Fruit fly (Drosophila melanogaster) whole organism, embryonic: ENCODE results near the gene CG43389.

Source experiments
- Adf1 ChIP-seq: fragments of 200-800 bp; sonication (Bioruptor generic); IDR thresholded peaks from 2 replicates; pipeline ENCODE4 v1.3.6; 2022; ENCODE audit warnings: missing biosample characterization, missing genetic modification characterization
- Awh ChIP-seq: fragments of 200-800 bp; sonication (Bioruptor generic); IDR thresholded peaks from 2 replicates; pipeline ENCODE4, ENCODE4 v1.3.6; 2022; ENCODE audit warnings: missing biosample characterization, missing genetic modification characterization
- CG10565 ChIP-seq: fragments of 200-800 bp; sonication (Bioruptor generic); optimal IDR thresholded peaks from 3 replicates; lab custom pipeline; 2016; ENCODE audit warnings: missing biosample characterization, mild to moderate bottlenecking, missing genetic modification characterization
- CG12071 ChIP-seq: fragments of 200-800 bp; sonication (Bioruptor generic); optimal IDR thresholded peaks from 3 replicates; lab custom pipeline; 2018; ENCODE audit warnings: missing biosample characterization, mild to moderate bottlenecking, missing genetic modification characterization
- CG14860 ChIP-seq: fragments of 200-800 bp; sonication (Bioruptor generic); IDR thresholded peaks from 3 replicates; pipeline ENCODE4 v1.3.6; 2022; ENCODE audit warnings: missing biosample characterization, missing genetic modification characterization; ENCODE audit not compliant: partially characterized antibody
- CG15514 ChIP-seq: fragments of 200-800 bp; sonication (Bioruptor generic); optimal IDR thresholded peaks from 3 replicates; lab custom pipeline; 2017; ENCODE audit warnings: missing biosample characterization, missing genetic modification characterization, mild to moderate bottlenecking, moderate library complexity, missing genetic modification reagents
- CG15696 ChIP-seq: fragments of 200-800 bp; sonication (Bioruptor generic); optimal IDR thresholded peaks from 2 replicates; lab custom pipeline; 2019; ENCODE audit warnings: missing biosample characterization, mild to moderate bottlenecking, missing genetic modification characterization, moderate library complexity
- CG31365 ChIP-seq: fragments of 200-800 bp; sonication (Bioruptor generic); optimal IDR thresholded peaks from 2 replicates; lab custom pipeline; 2018; ENCODE audit warnings: missing biosample characterization, mild to moderate bottlenecking, missing genetic modification characterization
- CG3838 ChIP-seq: fragments of 200-800 bp; sonication (Bioruptor generic); optimal IDR thresholded peaks from 3 replicates; lab custom pipeline; 2016; ENCODE audit warnings: missing biosample characterization, missing genetic modification characterization
- CG6254 ChIP-seq: fragments of 200-800 bp; sonication (Bioruptor generic); optimal IDR thresholded peaks from 3 replicates; lab custom pipeline; 2017; ENCODE audit warnings: mild to moderate bottlenecking, missing biosample characterization, missing genetic modification reagents, missing genetic modification characterization
- CG8290 ChIP-seq, 3 experiments: fragments of 200-800 bp; sonication (Bioruptor generic); optimal IDR thresholded peaks; 2 replicates each; lab custom pipeline; 2016 to 2019; ENCODE audit warnings: missing biosample characterization in 3 of 3, missing genetic modification characterization in 3 of 3, mild to moderate bottlenecking in 2 of 3, moderate library complexity in 1 of 3
- CG9932 ChIP-seq: fragments of 200-800 bp; sonication (Bioruptor generic); IDR thresholded peaks from 2 replicates; pipeline ENCODE4 v1.3.6; 2022; ENCODE audit warnings: missing biosample characterization, missing genetic modification characterization
- D19B ChIP-seq: fragments of 200-800 bp; sonication (Bioruptor generic); optimal IDR thresholded peaks from 2 replicates; lab custom pipeline; 2017; ENCODE audit warnings: missing biosample characterization, mild to moderate bottlenecking, missing genetic modification characterization
- HLH54F ChIP-seq: fragments of 200-800 bp; sonication (Bioruptor generic); optimal IDR thresholded peaks from 3 replicates; lab custom pipeline; 2016; ENCODE audit warnings: missing biosample characterization, missing genetic modification characterization
- Meics ChIP-seq: fragments of 200-800 bp; sonication (Bioruptor generic); optimal IDR thresholded peaks from 2 replicates; lab custom pipeline; 2017; ENCODE audit warnings: missing biosample characterization, mild to moderate bottlenecking, missing genetic modification characterization
- Nf-YA ChIP-seq: fragments of 200-800 bp; sonication (Bioruptor generic); IDR thresholded peaks from 2 replicates; pipeline ENCODE4 v1.3.6; 2022; ENCODE audit warnings: missing biosample characterization, missing genetic modification characterization
- Six4 ChIP-seq: fragments of 200-800 bp; sonication (Bioruptor generic); optimal IDR thresholded peaks from 2 replicates; lab custom pipeline; 2016; ENCODE audit warnings: missing biosample characterization, missing genetic modification characterization
- Tbp ChIP-seq: fragments of >200 bp; optimal IDR thresholded peaks from 2 replicates; lab custom pipeline; 2018; ENCODE audit warnings: missing biosample characterization, missing genetic modification characterization
- Usf ChIP-seq: fragments of 200-800 bp; sonication (Bioruptor generic); optimal IDR thresholded peaks from 2 replicates; lab custom pipeline; 2017; ENCODE audit warnings: missing genotype, missing biosample characterization, missing genetic modification characterization
- abd-A ChIP-seq: fragments of 200-800 bp; sonication (Bioruptor generic); optimal IDR thresholded peaks from 3 replicates; lab custom pipeline; 2019; ENCODE audit warnings: missing biosample characterization, mild to moderate bottlenecking, missing genetic modification characterization, moderate library complexity
- ase ChIP-seq: fragments of 200-800 bp; sonication (Bioruptor generic); IDR thresholded peaks from 3 replicates; pipeline ENCODE4 v1.3.6; 2022; ENCODE audit warnings: missing biosample characterization, missing genetic modification characterization
- cato ChIP-seq: fragments of 200-800 bp; sonication (Bioruptor generic); optimal IDR thresholded peaks from 2 replicates; lab custom pipeline; 2016; ENCODE audit warnings: missing biosample characterization, missing genetic modification characterization, borderline replicate concordance
- cg ChIP-seq: fragments of 200-800 bp; sonication (Bioruptor generic); optimal IDR thresholded peaks from 3 replicates; lab custom pipeline; 2019; ENCODE audit warnings: missing biosample characterization, mild to moderate bottlenecking, missing genetic modification characterization, moderate library complexity
- cwo ChIP-seq: fragments of 200-800 bp; sonication (Bioruptor generic); optimal IDR thresholded peaks from 3 replicates; lab custom pipeline; 2017; ENCODE audit warnings: missing biosample characterization, missing genetic modification characterization, mild to moderate bottlenecking, moderate library complexity, missing genetic modification reagents
- dm ChIP-seq: fragments of 200-800 bp; sonication (Bioruptor generic); optimal IDR thresholded peaks from 3 replicates; lab custom pipeline; 2016; ENCODE audit warnings: missing biosample characterization, missing genetic modification characterization
- ems ChIP-seq: fragments of 200-800 bp; sonication (Bioruptor generic); optimal IDR thresholded peaks from 3 replicates; lab custom pipeline; 2016; ENCODE audit warnings: missing biosample characterization, missing genetic modification characterization
- fd64A ChIP-seq: fragments of 200-800 bp; sonication (Bioruptor generic); optimal IDR thresholded peaks from 3 replicates; lab custom pipeline; 2018; ENCODE audit warnings: missing biosample characterization, mild to moderate bottlenecking, missing genetic modification characterization
- gcm2 ChIP-seq: fragments of 200-800 bp; sonication (Bioruptor generic); optimal IDR thresholded peaks from 2 replicates; lab custom pipeline; 2016; ENCODE audit warnings: missing biosample characterization, missing genetic modification characterization
- ham ChIP-seq: fragments of 200-800 bp; sonication (Bioruptor generic); IDR thresholded peaks from 2 replicates; pipeline ENCODE4 v1.3.6; 2022; ENCODE audit warnings: missing biosample characterization, missing genetic modification characterization
- insv ChIP-seq, 2 experiments: fragments of 200-800 bp; sonication (Bioruptor generic); optimal IDR thresholded peaks; 3 replicates each; lab custom pipeline; 2016 to 2018; ENCODE audit warnings: missing biosample characterization in 2 of 2, missing genetic modification characterization in 2 of 2
- inv ChIP-seq: fragments of 200-800 bp; sonication (Bioruptor generic); IDR thresholded peaks from 2 replicates; pipeline ENCODE4 v1.3.6; 2022; ENCODE audit warnings: missing biosample characterization, missing genetic modification characterization; ENCODE audit not compliant: partially characterized antibody
- jigr1 ChIP-seq: fragments of 200-800 bp; sonication (Bioruptor generic); IDR thresholded peaks from 3 replicates; pipeline ENCODE4 v1.3.6; 2022; ENCODE audit warnings: missing biosample characterization, missing genetic modification characterization
- kah ChIP-seq: fragments of 200-800 bp; sonication (Bioruptor generic); optimal IDR thresholded peaks from 2 replicates; lab custom pipeline; 2018; ENCODE audit warnings: missing biosample characterization, mild to moderate bottlenecking, missing genetic modification characterization
- kay ChIP-seq: fragments of 200-800 bp; sonication (Bioruptor generic); optimal IDR thresholded peaks from 2 replicates; lab custom pipeline; 2016; ENCODE audit warnings: missing biosample characterization, missing genetic modification characterization
- lov ChIP-seq, 2 experiments: fragments of 200-800 bp in 1 of 2; fragments of >200 bp in 1 of 2; sonication (Bioruptor generic) in 1 of 2; IDR thresholded peaks in 1 of 2; optimal IDR thresholded peaks in 1 of 2; 2 replicates in 1 of 2; 3 replicates in 1 of 2; pipeline versions ENCODE4 v1.3.6 to Lab custom; 2017 to 2022; ENCODE audit warnings: missing biosample characterization in 1 of 2, missing genetic modification characterization in 1 of 2
- luna ChIP-seq: fragments of 200-800 bp; sonication (Bioruptor generic); optimal IDR thresholded peaks from 2 replicates; lab custom pipeline; 2016; ENCODE audit warnings: missing biosample characterization, missing genetic modification characterization
- nmo ChIP-seq: fragments of 200-800 bp; sonication (Bioruptor generic); optimal IDR thresholded peaks from 2 replicates; lab custom pipeline; 2018; ENCODE audit warnings: missing biosample characterization, mild to moderate bottlenecking, missing genetic modification characterization, moderate library complexity
- p53 ChIP-seq: fragments of 200-800 bp; sonication (Bioruptor generic); optimal IDR thresholded peaks from 2 replicates; lab custom pipeline; 2016; ENCODE audit warnings: missing biosample characterization, missing genetic modification characterization
- phol ChIP-seq: fragments of 200-800 bp; sonication (Bioruptor generic); optimal IDR thresholded peaks from 3 replicates; lab custom pipeline; 2018; ENCODE audit warnings: missing biosample characterization, mild to moderate bottlenecking, missing genetic modification characterization, moderate library complexity
- psq ChIP-seq: fragments of 200-800 bp; sonication (Bioruptor generic); optimal IDR thresholded peaks from 2 replicates; lab custom pipeline; 2017; ENCODE audit warnings: missing biosample characterization, missing genetic modification characterization
- pzg ChIP-seq: fragments of 200-800 bp; sonication (Bioruptor generic); optimal IDR thresholded peaks from 3 replicates; lab custom pipeline; 2018; ENCODE audit warnings: missing biosample characterization, mild to moderate bottlenecking, missing genetic modification characterization, moderate library complexity
- repo ChIP-seq: fragments of 200-800 bp; sonication (Bioruptor generic); optimal IDR thresholded peaks from 2 replicates; lab custom pipeline; 2016; ENCODE audit warnings: missing biosample characterization, missing genetic modification characterization
- sd ChIP-seq: fragments of 200-800 bp; sonication (Bioruptor generic); optimal IDR thresholded peaks from 3 replicates; lab custom pipeline; 2018; ENCODE audit warnings: missing biosample characterization, mild to moderate bottlenecking, missing genetic modification characterization, moderate library complexity
- sna ChIP-seq: fragments of 200-800 bp; sonication (Bioruptor generic); IDR thresholded peaks from 2 replicates; pipeline ENCODE4 v1.3.6; 2022; ENCODE audit warnings: missing biosample characterization, missing genetic modification characterization; ENCODE audit not compliant: partially characterized antibody
- sob ChIP-seq: fragments of 200-800 bp; sonication (Bioruptor generic); IDR thresholded peaks from 2 replicates; pipeline ENCODE4 v1.3.6; 2022; ENCODE audit warnings: missing biosample characterization, missing genetic modification characterization
- tup ChIP-seq: fragments of 200-800 bp; sonication (Bioruptor generic); optimal IDR thresholded peaks from 2 replicates; lab custom pipeline; 2016; ENCODE audit warnings: missing biosample characterization, mild to moderate bottlenecking, missing genetic modification characterization, moderate library complexity
- zen2 ChIP-seq: fragments of 200-800 bp; sonication (Bioruptor generic); IDR thresholded peaks from 3 replicates; pipeline ENCODE4 v1.3.6; 2022; ENCODE audit warnings: missing biosample characterization, missing genetic modification characterization; ENCODE audit not compliant: partially characterized antibody

CG43389 gene

dm6 chr3L:3224740-3225719, 22.8 kb upstream of the CG43389 start, which contains the start of gene Larp4B (continued):
- TF ChIP-seq insv (GFP tag; optimal IDR thresholded peaks at IDR 0.05; lab: Kevin White, UChicago) (peak in 1 of 2 experiments; percentile 41), CG9932 (GFP tag; lab: Robert Waterston, UW) (peak; percentile 50), ase (GFP tag; lab: Robert Waterston, UW) (no peak), sd (tag; lab: Kevin White, UChicago) (peak; percentile 37), Tbp (GFP tag; lab: Kevin White, UChicago) (no peak), CG8290 (GFP tag; optimal IDR thresholded peaks at IDR 0.05; lab: Kevin White, UChicago) (peak; percentile 4), CG8290 (tag; optimal IDR thresholded peaks at IDR 0.05; lab: Kevin White, UChicago) (no peak), CG3838 (GFP tag; lab: Kevin White, UChicago) (no peak), abd-A (tag; lab: Kevin White, UChicago) (no peak), psq (no peak), CG10565 (GFP tag; lab: Kevin White, UChicago) (no peak), ems (no peak), CG12071 (no peak), Awh (GFP tag; lab: Robert Waterston, UW) (no peak), ham (GFP tag; lab: Robert Waterston, UW) (no peak), CG14860 (GFP tag; lab: Robert Waterston, UW) (peak; percentile 72; the same call in 2 of the 3 replicates), sob (GFP tag; lab: Robert Waterston, UW) (no peak; the same call in none of the 2 replicates), cg (GFP tag; lab: Kevin White, UChicago) (no peak), Adf1 (no peak), CG15696 (tag; lab: Kevin White, UChicago) (no peak), Six4 (GFP tag; lab: Kevin White, UChicago) (no peak), CG31365 (tag; lab: Kevin White, UChicago) (no peak), CG6254 (GFP tag; lab: Kevin White, UChicago) (no peak), inv (GFP tag; lab: Robert Waterston, UW) (peak; percentile 59; the same call in 1 of the 2 replicates), D19B (no peak), Nf-YA (GFP tag; lab: Robert Waterston, UW) (no peak), luna (GFP tag; lab: Kevin White, UChicago) (no peak), dm (peak; percentile 80), Usf (GFP tag; lab: Kevin White, UChicago) (no peak), Meics (GFP tag; lab: Kevin White, UChicago) (peak; percentile 7), kah (GFP tag; lab: Kevin White, UChicago) (peak; percentile 94), sna (peak; percentile 66), lov (optimal IDR thresholded peaks at IDR 0.05; lab: Kevin White, UChicago) (no peak), lov (GFP tag; IDR thresholded peaks at IDR 0.05; lab: Robert Waterston, UW) (no peak), jigr1 (GFP tag; lab: Robert Waterston, UW) (no peak), p53 (GFP tag; lab: Kevin White, UChicago) (peak; percentile 51), repo (no peak), zen2 (GFP tag; lab: Robert Waterston, UW) (0 out of 3 replicates have a peak, but pooled peaks have one; percentile 39), fd64A (no peak), nmo (GFP tag; lab: Kevin White, UChicago) (peak; percentile 25), pzg (peak; percentile 89), cwo (GFP tag; lab: Kevin White, UChicago) (no peak), phol (tag; lab: Kevin White, UChicago) (peak; percentile 54), HLH54F (GFP tag; lab: Kevin White, UChicago) (no peak), gcm2 (no peak), CG15514 (GFP tag; lab: Kevin White, UChicago) (peak; percentile 71), tup (no peak), kay (GFP tag; lab: Kevin White, UChicago) (no peak), cato (no peak)
